Worm (Caenorhabditis elegans): ENCODE data around the gene ucr-1.

Gene ucr-1

DNA sequence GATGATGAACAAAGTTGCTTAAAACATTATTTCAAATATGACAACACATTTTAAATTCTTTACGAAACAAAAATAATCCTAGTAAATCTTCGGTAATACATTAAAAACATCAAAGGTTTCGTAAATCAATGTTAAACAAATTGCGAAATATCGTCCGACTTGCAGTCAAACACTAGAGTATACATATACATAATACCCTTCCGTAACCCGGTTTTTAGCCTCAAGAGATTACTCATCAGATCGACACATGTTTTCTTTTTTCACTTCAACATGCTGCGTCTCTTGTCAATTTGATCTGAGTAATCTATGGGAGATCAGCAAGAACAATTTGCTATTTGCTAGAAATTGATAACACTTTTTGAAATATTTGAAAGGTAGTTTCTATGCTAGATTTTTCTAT, 45.6 kb upstream of the ucr-1 start:
- TF ChIP-seq ceh-27 (GFP tag; optimal IDR thresholded peaks at IDR 0.05) (no peak), cebp-1 (GFP tag; IDR thresholded peaks at IDR 0.05) (peak; percentile 61; the same call in 1 of the 2 replicates), cebp-1 (tag; optimal IDR thresholded peaks at IDR 0.05) (peak; percentile 92), zfh-2 (GFP tag; conservative IDR thresholded peaks at IDR 0.05) (no peak), snpc-3.4 (tag; optimal IDR thresholded peaks at IDR 0.05) (no peak)

DNA sequence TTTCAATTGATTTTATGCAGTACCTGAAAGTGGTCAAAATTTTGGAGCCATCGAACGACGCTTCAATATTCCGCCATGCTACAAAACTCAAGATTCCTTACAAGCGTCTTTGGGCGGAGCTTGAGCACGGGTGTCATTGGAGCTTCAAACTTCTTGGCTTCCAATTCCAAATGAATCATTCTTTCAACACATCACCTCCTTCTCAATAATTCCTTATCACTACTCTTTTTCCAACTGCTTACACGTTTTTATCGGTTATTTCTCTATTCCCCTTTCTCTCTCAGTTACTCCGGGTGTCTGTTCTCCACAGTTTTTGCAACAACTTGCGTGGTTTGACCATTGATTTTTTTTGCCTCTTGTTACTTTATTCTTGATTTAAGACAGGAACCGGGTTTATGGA, 45.2 kb upstream of the ucr-1 start, which contains the start of gene F09F7.5:
Gene F09F7.5 (plus strand): TSS at position 258 of the 400 bp plus-strand sequence.
- TF ChIP-seq repo-1 (tag; optimal IDR thresholded peaks at IDR 0.05): no peak
- TF ChIP-seq nhr-80 (tag; optimal IDR thresholded peaks at IDR 0.05): peak; percentile 80
- no peak for TF ChIP-seq K12H6.12 (tag; optimal IDR thresholded peaks at IDR 0.05)
- no peak for TF ChIP-seq ztf-26 (tag; optimal IDR thresholded peaks at IDR 0.05)
- no peak for TF ChIP-seq F49E8.2 (tag; optimal IDR thresholded peaks at IDR 0.05; ENCODE audit: insufficient read depth)
- TF ChIP-seq snpc-1.3 (tag; optimal IDR thresholded peaks at IDR 0.05; ENCODE audit: insufficient read depth): no peak

DNA sequence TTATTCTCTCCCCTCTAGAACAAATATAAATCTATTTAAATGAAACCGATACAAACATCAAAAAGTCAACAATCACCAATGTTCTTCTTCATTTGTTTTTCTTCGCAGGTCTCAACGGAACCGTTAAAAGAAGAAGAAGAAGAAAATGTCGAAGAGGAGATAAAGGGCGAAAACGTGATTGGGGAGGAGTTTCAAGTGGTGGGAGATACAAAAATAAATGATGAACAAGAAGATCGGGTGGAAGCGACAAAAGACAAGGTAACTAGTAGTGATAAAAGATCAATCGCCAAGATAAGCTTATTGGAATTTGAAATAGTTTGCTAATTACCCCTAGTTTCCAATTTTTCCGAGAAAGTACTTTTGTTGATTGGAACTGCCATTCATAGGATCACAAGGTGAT, 41.7 kb upstream of the ucr-1 start:
- no peak for TF ChIP-seq attf-6 (GFP tag; IDR thresholded peaks at IDR 0.05)
- TF ChIP-seq Y53F4B.3 (GFP tag; IDR thresholded peaks at IDR 0.05): no peak
- no peak for TF ChIP-seq ceh-58 (GFP tag; IDR thresholded peaks at IDR 0.05)
- TF ChIP-seq hmg-1.2 (GFP tag; IDR thresholded peaks at IDR 0.05): no peak
- no peak for TF ChIP-seq mel-28 (tag; optimal IDR thresholded peaks at IDR 0.05; ENCODE audit: borderline replicate concordance)
- no peak for TF ChIP-seq nhr-90 (tag; optimal IDR thresholded peaks at IDR 0.05)
- no peak for TF ChIP-seq hmg-20 (GFP tag; IDR thresholded peaks at IDR 0.05)
- no peak for TF ChIP-seq ekl-4 (GFP tag; IDR thresholded peaks at IDR 0.05)
- no peak for TF ChIP-seq mes-4 (tag; optimal IDR thresholded peaks at IDR 0.05)
- no peak for TF ChIP-seq ceh-27 (GFP tag; optimal IDR thresholded peaks at IDR 0.05)
- TF ChIP-seq hlh-26 (GFP tag; conservative IDR thresholded peaks at IDR 0.05): no peak
- TF ChIP-seq nhr-120 (GFP tag; IDR thresholded peaks at IDR 0.05): no peak
- TF ChIP-seq aptf-3 (GFP tag; IDR thresholded peaks at IDR 0.05): no peak
- no peak for TF ChIP-seq tbp1 (GFP tag; optimal IDR thresholded peaks at IDR 0.05)
- no peak for TF ChIP-seq Y53G8AR.9 (GFP tag; conservative IDR thresholded peaks at IDR 0.05)
- no peak for TF ChIP-seq Y95B8A.8 (GFP tag; IDR thresholded peaks at IDR 0.05)
- TF ChIP-seq ztf-3 (GFP tag; optimal IDR thresholded peaks at IDR 0.05): no peak
- TF ChIP-seq repo-1 (tag; optimal IDR thresholded peaks at IDR 0.05): no peak
- TF ChIP-seq let-526 (GFP tag; IDR thresholded peaks at IDR 0.05): no peak

DNA sequence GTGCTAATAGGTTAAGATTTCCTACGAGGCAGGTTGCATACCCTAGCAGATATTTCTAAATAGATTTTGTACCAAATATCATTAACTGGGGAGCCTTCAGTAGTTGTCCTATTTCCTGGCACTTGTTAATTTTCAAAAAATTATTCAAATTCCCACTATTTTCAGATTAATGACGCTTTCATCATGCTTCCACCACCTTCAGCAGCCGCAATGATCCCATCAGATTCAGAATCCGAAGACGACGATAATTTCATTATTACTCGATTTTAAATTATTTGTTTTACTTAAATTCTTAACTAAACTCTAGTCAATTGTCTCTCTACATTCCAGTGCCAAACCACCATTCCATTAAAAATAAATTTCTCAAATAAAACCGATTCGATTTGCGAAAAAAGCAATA, 41.1 kb upstream of the ucr-1 start:
- TF ChIP-seq lin-54 (GFP tag; optimal IDR thresholded peaks at IDR 0.05) (no peak), tbp1 (GFP tag; optimal IDR thresholded peaks at IDR 0.05) (no peak), ceh-79 (tag; optimal IDR thresholded peaks at IDR 0.05) (no peak), him-1 (tag; optimal IDR thresholded peaks at IDR 0.05) (no peak), T07F8.4 (tag; optimal IDR thresholded peaks at IDR 0.05) (no peak), Y56A3A.18 (GFP tag; IDR thresholded peaks at IDR 0.05) (0 out of 2 replicates have a peak, but pooled peaks have one; percentile 33), attf-5 (GFP tag; optimal IDR thresholded peaks at IDR 0.05) (peak; percentile 8), F57C9.4 (tag; optimal IDR thresholded peaks at IDR 0.05) (no peak), unc-62 (GFP tag; optimal IDR thresholded peaks at IDR 0.05) (no peak), gei-17 (GFP tag; optimal IDR thresholded peaks at IDR 0.05) (no peak), hmg-1.2 (GFP tag; IDR thresholded peaks at IDR 0.05) (no peak), cebp-2 (GFP tag; IDR thresholded peaks at IDR 0.05) (no peak), dpff-1 (tag; optimal IDR thresholded peaks at IDR 0.05) (no peak), ceh-27 (GFP tag; optimal IDR thresholded peaks at IDR 0.05) (no peak), aptf-3 (GFP tag; IDR thresholded peaks at IDR 0.05) (no peak), Y67H2A.10 (GFP tag; conservative IDR thresholded peaks at IDR 0.05) (no peak), lin-35 (GFP tag; optimal IDR thresholded peaks at IDR 0.05) (no peak), nfya-2 (GFP tag; IDR thresholded peaks at IDR 0.05) (no peak), egrh-3 (GFP tag; IDR thresholded peaks at IDR 0.05) (no peak), ztf-28 (GFP tag; IDR thresholded peaks at IDR 0.05) (no peak), atf-7 (tag; optimal IDR thresholded peaks at IDR 0.05) (no peak), B0019.2 (GFP tag; conservative IDR thresholded peaks at IDR 0.05) (no peak)
